Worm (Caenorhabditis elegans) whole organism, L4 larva: ENCODE results near the gene Y69A2AR.23.

Experiments used
- F10B5.3 ChIP-seq: sonication (generic microtip); optimal IDR thresholded peaks from 2 replicates; lab custom pipeline; 2016; ENCODE audit warnings: mild to moderate bottlenecking, missing genetic modification characterization, missing compliant biosample characterization
- F44E2.7 ChIP-seq: fragments of 200-800 bp; sonication (Bioruptor generic); IDR thresholded peaks from 2 replicates; pipeline ENCODE4 v2.1.2; 2022; ENCODE audit warnings: missing genetic modification characterization, missing compliant biosample characterization
- F49E8.2 ChIP-seq: sonication (generic microtip); optimal IDR thresholded peaks from 2 replicates; lab custom pipeline; 2016; ENCODE audit warnings: missing compliant biosample characterization, mild to moderate bottlenecking, missing genetic modification characterization, borderline replicate concordance
- ZK337.2 ChIP-seq: fragments of 200-800 bp; sonication (Bioruptor generic); IDR thresholded peaks from 2 replicates; pipeline ENCODE4 v1.3.6; 2022; ENCODE audit warnings: missing genetic modification reagents, missing genetic modification characterization, missing compliant biosample characterization
- aha-1 ChIP-seq: fragments of 150-350 bp; peaks from one replicate; lab custom pipeline; 2014; ENCODE audit warnings: missing biosample characterization, missing genetic modification characterization
- aly-2 ChIP-seq: sonication (generic microtip); optimal IDR thresholded peaks from 2 replicates; lab custom pipeline; 2018; ENCODE audit warnings: missing biosample characterization, missing genetic modification characterization
- attf-4 ChIP-seq: sonication (generic microtip); optimal IDR thresholded peaks from 3 replicates; lab custom pipeline; 2017; ENCODE audit warnings: missing biosample characterization, missing genetic modification characterization
- ceh-20 ChIP-seq: fragments of 200-800 bp; sonication (Bioruptor generic); IDR thresholded peaks from 2 replicates; pipeline ENCODE4 v1.3.6; 2022; ENCODE audit warnings: missing genetic modification reagents, missing genetic modification characterization, missing compliant biosample characterization
- ceh-28 ChIP-seq: fragments of 150-350 bp; optimal IDR thresholded peaks from 2 replicates; lab custom pipeline; 2014; ENCODE audit warnings: missing biosample characterization, missing genetic modification reagents, missing genetic modification characterization
- ces-1 ChIP-seq: fragments of 150-350 bp; sonication (generic microtip); optimal IDR thresholded peaks from 4 replicates; lab custom pipeline; 2014; ENCODE audit warnings: missing biosample characterization, missing genetic modification reagents, missing genetic modification characterization
- ctbp-1 ChIP-seq: fragments of 200-800 bp; sonication (Bioruptor generic); IDR thresholded peaks from 2 replicates; pipeline ENCODE4 v1.3.6; 2022; ENCODE audit warnings: missing genetic modification reagents, missing genetic modification characterization, missing compliant biosample characterization
- daf-12 ChIP-seq: fragments of 150-350 bp; optimal IDR thresholded peaks from 2 replicates; lab custom pipeline; 2014; ENCODE audit warnings: missing biosample characterization, missing genetic modification reagents, missing genetic modification characterization
- daf-16 ChIP-seq, 3 experiments: sonication (generic microtip); optimal IDR thresholded peaks; 2 replicates each; lab custom pipeline; 2016 to 2017; ENCODE audit warnings: missing genetic modification characterization in 3 of 3, missing genetic modification reagents in 3 of 3, mild to moderate bottlenecking in 2 of 3, missing compliant biosample characterization in 2 of 3, missing biosample characterization in 1 of 3, moderate library complexity in 1 of 3
- daf-19 ChIP-seq: fragments of 200-800 bp; sonication (Bioruptor generic); conservative IDR thresholded peaks from 2 replicates; pipeline ENCODE4 v1.3.6; 2022; ENCODE audit warnings: missing genetic modification characterization, missing compliant biosample characterization
- dmd-6 ChIP-seq: fragments of 200-800 bp; sonication (Bioruptor generic); IDR thresholded peaks from 2 replicates; pipeline ENCODE4 v1.3.6; 2022; ENCODE audit warnings: missing genetic modification reagents, missing genetic modification characterization, missing compliant biosample characterization
- dmd-8 ChIP-seq: fragments of 200-800 bp; sonication (Bioruptor generic); IDR thresholded peaks from 2 replicates; pipeline ENCODE4 v1.3.6; 2022; ENCODE audit warnings: missing genetic modification characterization, missing compliant biosample characterization
- dmd-9 ChIP-seq: fragments of 200-800 bp; sonication (Bioruptor generic); IDR thresholded peaks from 2 replicates; pipeline ENCODE4 v1.3.6; 2022; ENCODE audit warnings: missing genetic modification reagents, missing genetic modification characterization, missing compliant biosample characterization
- dpl-1 ChIP-seq: fragments of 150-350 bp; optimal IDR thresholded peaks from 2 replicates; lab custom pipeline; 2014; ENCODE audit warnings: missing biosample characterization, missing genetic modification reagents, missing genetic modification characterization
- fos-1 ChIP-seq: fragments of 150-350 bp; optimal IDR thresholded peaks from 2 replicates; lab custom pipeline; 2014; ENCODE audit warnings: missing biosample characterization, missing genetic modification characterization
- hlh-30 ChIP-seq: sonication (generic microtip); optimal IDR thresholded peaks from 2 replicates; lab custom pipeline; 2017; ENCODE audit warnings: antibody characterized with exemption, mild to moderate bottlenecking, missing genetic modification characterization, missing compliant biosample characterization; ENCODE audit not compliant: insufficient read depth
- hmg-1.1 ChIP-seq: fragments of 200-800 bp; sonication (Bioruptor generic); IDR thresholded peaks from 2 replicates; pipeline ENCODE4 v1.3.6; 2022; ENCODE audit warnings: missing genetic modification reagents, missing genetic modification characterization, missing compliant biosample characterization
- jun-1 ChIP-seq: fragments of 150-350 bp; optimal IDR thresholded peaks from 2 replicates; lab custom pipeline; 2014; ENCODE audit warnings: missing biosample characterization, missing genetic modification reagents, missing genetic modification characterization
- lim-7 ChIP-seq: fragments of 200-800 bp; sonication (Bioruptor generic); IDR thresholded peaks from 2 replicates; pipeline ENCODE4 v1.3.6; 2022; ENCODE audit warnings: missing genetic modification characterization, missing compliant biosample characterization
- lin-38 ChIP-seq: fragments of 200-800 bp; sonication (Bioruptor generic); IDR thresholded peaks from 2 replicates; pipeline ENCODE4 v1.3.6; 2022; ENCODE audit warnings: missing genetic modification reagents, missing genetic modification characterization, missing compliant biosample characterization
- lir-3 ChIP-seq: sonication (generic microtip); optimal IDR thresholded peaks from 2 replicates; lab custom pipeline; 2016; ENCODE audit warnings: mild to moderate bottlenecking, missing genetic modification characterization, missing compliant biosample characterization
- mep-1 ChIP-seq: fragments of 150-350 bp; sonication (generic microtip); optimal IDR thresholded peaks from 3 replicates; lab custom pipeline; 2014; ENCODE audit warnings: missing biosample characterization, missing genetic modification characterization
- mes-2 ChIP-seq: sonication (generic microtip); optimal IDR thresholded peaks from 2 replicates; lab custom pipeline; 2016; ENCODE audit warnings: missing genotype, mild to moderate bottlenecking, missing genetic modification characterization, missing compliant biosample characterization; ENCODE audit not compliant: poor library complexity, severe bottlenecking
- nhr-10 ChIP-seq: fragments of 150-350 bp; optimal IDR thresholded peaks from 2 replicates; lab custom pipeline; 2014; ENCODE audit warnings: missing biosample characterization, missing genetic modification characterization
- nhr-11 ChIP-seq: fragments of 150-350 bp; optimal IDR thresholded peaks from 2 replicates; lab custom pipeline; 2014; ENCODE audit warnings: missing biosample characterization, missing genetic modification characterization
- nhr-111 ChIP-seq: fragments of 200-800 bp; sonication (Bioruptor generic); optimal IDR thresholded peaks from 2 replicates; lab custom pipeline; 2018; ENCODE audit warnings: mild to moderate bottlenecking, missing genetic modification characterization, missing compliant biosample characterization
- nhr-25 ChIP-seq: sonication (generic microtip); optimal IDR thresholded peaks from 2 replicates; lab custom pipeline; 2017; ENCODE audit warnings: missing genetic modification characterization, mild to moderate bottlenecking, missing compliant biosample characterization, antibody characterized with exemption, moderate library complexity, borderline replicate concordance; ENCODE audit not compliant: insufficient read depth
- nhr-28 ChIP-seq: fragments of 150-350 bp; optimal IDR thresholded peaks from 2 replicates; lab custom pipeline; 2014; ENCODE audit warnings: missing biosample characterization, missing genetic modification characterization
- nhr-48 ChIP-seq: sonication (generic microtip); optimal IDR thresholded peaks from 2 replicates; lab custom pipeline; 2016; ENCODE audit warnings: mild to moderate bottlenecking, missing genetic modification characterization, missing compliant biosample characterization
- nhr-76 ChIP-seq: fragments of 150-350 bp; optimal IDR thresholded peaks from 2 replicates; lab custom pipeline; 2014; ENCODE audit warnings: missing biosample characterization, missing genetic modification characterization
- nhr-77 ChIP-seq: fragments of 150-350 bp; optimal IDR thresholded peaks from 2 replicates; lab custom pipeline; 2014; ENCODE audit warnings: missing biosample characterization, missing genetic modification characterization
- pha-4 ChIP-seq, 2 experiments: fragments of 150-350 bp in 1 of 2; fragments of 200-800 bp in 1 of 2; sonication (Bioruptor generic) in 1 of 2; IDR thresholded peaks in 1 of 2; optimal IDR thresholded peaks in 1 of 2; 2 replicates each; pipeline versions ENCODE4 v1.3.6 to Lab custom; 2014 to 2022; ENCODE audit warnings: missing genetic modification characterization in 2 of 2, missing genetic modification reagents in 2 of 2, missing biosample characterization in 1 of 2, missing compliant biosample characterization in 1 of 2
- pqm-1 ChIP-seq: sonication (generic microtip); optimal IDR thresholded peaks from 2 replicates; lab custom pipeline; 2017; ENCODE audit warnings: missing biosample characterization, missing genetic modification characterization
- saeg-2 ChIP-seq: fragments of 200-800 bp; sonication (Bioruptor generic); IDR thresholded peaks from 2 replicates; pipeline ENCODE4 v1.3.6; 2022; ENCODE audit warnings: missing genetic modification reagents, missing genetic modification characterization, missing compliant biosample characterization
- spr-3 ChIP-seq: fragments of 200-800 bp; sonication (Bioruptor generic); optimal IDR thresholded peaks from 2 replicates; lab custom pipeline; 2018; ENCODE audit warnings: mild to moderate bottlenecking, missing genetic modification characterization, missing compliant biosample characterization
- unc-39 ChIP-seq: sonication (generic microtip); optimal IDR thresholded peaks from 2 replicates; lab custom pipeline; 2017; ENCODE audit warnings: missing biosample characterization, missing genetic modification characterization
- unc-62 ChIP-seq, 3 experiments: fragments of 150-350 bp in 1 of 3; sonication (generic microtip); optimal IDR thresholded peaks in 2 of 3; peaks in 1 of 3; 1 replicate in 1 of 3; 2 replicates in 2 of 3; lab custom pipeline; 2014 to 2017; ENCODE audit warnings: missing biosample characterization in 3 of 3, missing genetic modification characterization in 3 of 3, missing genetic modification reagents in 3 of 3, missing genotype in 1 of 3
- vab-7 ChIP-seq: fragments of 200-800 bp; sonication (Bioruptor generic); IDR thresholded peaks from 2 replicates; pipeline ENCODE4 v1.3.6; 2022; ENCODE audit warnings: missing genetic modification reagents, missing genetic modification characterization, missing compliant biosample characterization
- zag-1 ChIP-seq: fragments of 150-350 bp; optimal IDR thresholded peaks from 2 replicates; lab custom pipeline; 2014; ENCODE audit warnings: missing biosample characterization, missing genetic modification characterization
- zfp-2 ChIP-seq: sonication (generic microtip); optimal IDR thresholded peaks from 2 replicates; lab custom pipeline; 2016; ENCODE audit warnings: mild to moderate bottlenecking, missing genetic modification characterization, missing compliant biosample characterization
- zip-11 ChIP-seq: fragments of 200-800 bp; sonication (Bioruptor generic); IDR thresholded peaks from 2 replicates; pipeline ENCODE4 v1.3.6; 2022; ENCODE audit warnings: missing genetic modification characterization, missing compliant biosample characterization
- ztf-11 ChIP-seq: fragments of 150-350 bp; optimal IDR thresholded peaks from 2 replicates; lab custom pipeline; 2014; ENCODE audit warnings: missing biosample characterization, missing genetic modification characterization
- ztf-7 ChIP-seq: fragments of 150-350 bp; optimal IDR thresholded peaks from 2 replicates; lab custom pipeline; 2014; ENCODE audit warnings: missing biosample characterization, missing genetic modification characterization

Y69A2AR.23 gene

DNA sequence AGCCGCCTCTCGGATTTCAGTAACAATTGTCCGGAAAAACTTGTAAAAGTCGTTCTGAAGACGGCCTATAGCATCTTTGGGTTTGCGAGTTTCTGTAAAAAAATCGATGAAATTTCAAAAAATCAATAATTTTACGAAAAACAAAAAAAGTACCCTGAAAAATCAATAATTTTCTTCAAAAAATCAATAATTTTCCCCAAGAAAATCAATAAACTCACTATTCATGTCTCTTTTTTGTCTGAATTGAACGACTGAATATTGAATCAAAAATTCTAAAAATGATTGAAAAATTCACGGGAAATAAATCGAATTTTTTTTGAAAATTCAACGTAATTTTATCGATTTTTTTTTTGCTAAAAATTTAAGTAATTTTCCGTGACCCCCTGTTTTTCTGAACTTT is at the start of gene Y69A2AR.23:
TSS of gene Y69A2AR.23 (minus strand) at position 267 of the 400 bp plus-strand sequence.
- no peak for TF ChIP-seq pha-4 (GFP tag; IDR thresholded peaks at IDR 0.05; lab: Robert Waterston, UW)
- TF ChIP-seq pha-4 (tag; optimal IDR thresholded peaks at IDR 0.05; lab: Kevin White, UChicago) = no peak
- TF ChIP-seq ceh-28 (tag; lab: Kevin White, UChicago) = peak; percentile 87
- no peak for TF ChIP-seq fos-1 (tag; lab: Kevin White, UChicago)

DNA sequence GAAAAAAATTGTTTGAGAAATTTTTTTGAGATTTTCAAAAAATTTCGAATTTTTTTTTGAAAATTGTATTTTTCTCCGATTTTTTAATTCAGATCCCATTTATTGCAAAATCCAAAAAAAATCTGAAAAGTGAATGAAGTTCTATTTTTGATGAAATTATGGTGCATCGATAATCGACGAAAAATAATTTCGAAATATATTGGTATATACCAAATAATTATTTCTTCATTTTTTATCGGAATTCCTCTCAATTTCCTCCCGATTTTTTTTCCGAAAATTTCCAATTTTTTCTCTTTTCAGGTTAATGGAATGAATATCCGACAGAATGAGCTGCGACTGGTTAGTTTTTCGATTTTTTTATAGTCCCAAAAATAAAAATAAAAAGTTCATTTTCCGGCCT is 49.4 kb upstream of the Y69A2AR.23 start, which contains the start of gene epg-9:
TSS of gene epg-9 (plus strand) at position 301 of the 400 bp plus-strand sequence.
- TF ChIP-seq aha-1 (no peak), ztf-7 (no peak)

DNA sequence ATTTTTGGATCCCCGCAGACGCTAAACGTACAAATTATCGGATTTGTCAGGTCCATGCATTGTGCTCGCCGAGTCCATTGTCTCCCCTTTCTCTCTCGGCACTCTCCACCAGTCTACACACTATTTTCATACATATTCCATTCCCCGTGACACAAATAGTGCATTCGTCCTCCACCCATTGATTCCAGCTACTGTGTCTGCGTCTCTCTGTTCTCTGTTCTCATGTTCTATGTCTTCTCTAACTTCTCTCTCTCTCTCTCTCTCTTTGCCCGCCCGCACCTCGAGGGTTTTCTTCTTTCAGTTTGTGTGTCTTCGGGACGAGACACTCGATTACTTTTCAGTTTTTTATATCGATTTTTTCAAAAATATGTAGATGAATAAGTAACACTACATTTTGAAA is 48.1 kb upstream of the Y69A2AR.23 start:
- TF ChIP-seq F10B5.3 (tag; lab: Kevin White, UChicago) = no peak
- no peak for TF ChIP-seq dmd-9
- TF ChIP-seq ztf-11 (tag; lab: Kevin White, UChicago) = no peak
- TF ChIP-seq nhr-25 = peak; percentile 51
- TF ChIP-seq ZK337.2 (GFP tag; lab: Robert Waterston, UW) = no peak
- no peak for TF ChIP-seq unc-39
- TF ChIP-seq daf-16 (GFP tag; optimal IDR thresholded peaks at IDR 0.05; lab: Kevin White, UChicago) = no peak
- peak; percentile 58 for TF ChIP-seq daf-16 (tag; optimal IDR thresholded peaks at IDR 0.05; lab: Kevin White, UChicago)
- TF ChIP-seq unc-62 (GFP tag; optimal IDR thresholded peaks at IDR 0.05 in 1 of 2; lab: Kevin White, UChicago) = peak in 1 of 2 experiments; percentile 95
- TF ChIP-seq unc-62 (tag; optimal IDR thresholded peaks at IDR 0.05; lab: Kevin White, UChicago) = no peak
- TF ChIP-seq lin-38 (GFP tag; lab: Robert Waterston, UW) = peak; percentile 54
- TF ChIP-seq jun-1 (tag; lab: Kevin White, UChicago) = no peak
- TF ChIP-seq ces-1 (GFP tag; lab: Kevin White, UChicago) = no peak
- peak; percentile 78 for TF ChIP-seq nhr-28 (tag; lab: Kevin White, UChicago)
- TF ChIP-seq spr-3 (GFP tag; lab: Kevin White, UChicago) = no peak
- TF ChIP-seq hmg-1.1 = peak; percentile 87
- TF ChIP-seq zfp-2 (tag; lab: Kevin White, UChicago) = no peak
- TF ChIP-seq zag-1 (tag; lab: Kevin White, UChicago) = no peak
- peak; percentile 56 for TF ChIP-seq nhr-10 (tag; lab: Kevin White, UChicago)
- TF ChIP-seq ceh-20 (GFP tag; lab: Robert Waterston, UW) = peak; percentile 53; the same call in 1 of the 2 replicates
- TF ChIP-seq nhr-77 (tag; lab: Kevin White, UChicago) = peak; percentile 78
- peak; percentile 68 for TF ChIP-seq nhr-11 (tag; lab: Kevin White, UChicago)
- peak; percentile 64 for TF ChIP-seq dpl-1
- TF ChIP-seq nhr-76 (tag; lab: Kevin White, UChicago) = no peak
- TF ChIP-seq aly-2 (tag; lab: Kevin White, UChicago) = no peak
- peak; percentile 73 for TF ChIP-seq mes-2 (tag; lab: Kevin White, UChicago)
- no peak for TF ChIP-seq saeg-2 (GFP tag; lab: Robert Waterston, UW)
- no peak for TF ChIP-seq F49E8.2 (tag; lab: Kevin White, UChicago)
- no peak for TF ChIP-seq zip-11 (GFP tag; lab: Robert Waterston, UW)
- no peak for TF ChIP-seq lir-3
- no peak for TF ChIP-seq daf-19 (GFP tag; lab: Robert Waterston, UW)
- TF ChIP-seq daf-12 (tag; lab: Kevin White, UChicago) = no peak
- TF ChIP-seq attf-4 (tag; lab: Kevin White, UChicago) = no peak
- peak; percentile 79 for TF ChIP-seq dmd-6 (GFP tag; lab: Robert Waterston, UW)
- peak; percentile 85 for TF ChIP-seq mep-1 (tag; lab: Kevin White, UChicago)
- TF ChIP-seq lim-7 = no peak
- no peak for TF ChIP-seq fos-1 (tag; lab: Kevin White, UChicago)
- no peak for TF ChIP-seq vab-7
- no peak for TF ChIP-seq ctbp-1 (GFP tag; lab: Robert Waterston, UW)
- TF ChIP-seq hlh-30 (tag; lab: Kevin White, UChicago) = peak; percentile 99
- no peak for TF ChIP-seq nhr-111 (GFP tag; lab: Kevin White, UChicago)
- no peak for TF ChIP-seq F44E2.7
- peak; percentile 67 for TF ChIP-seq nhr-48 (tag; lab: Kevin White, UChicago)
- TF ChIP-seq pqm-1 = peak; percentile 35
- TF ChIP-seq dmd-8 (GFP tag; lab: Robert Waterston, UW) = no peak
